Fruit fly (Drosophila melanogaster) whole organism, embryonic: ENCODE data around the gene CG15643.

ENCODE experiments used
- Aef1 ChIP-seq: fragments of 200-800 bp; sonication (Bioruptor generic); IDR thresholded peaks from 3 replicates; pipeline ENCODE4 v1.3.6; 2022; ENCODE audit warnings: missing biosample characterization, missing genetic modification characterization
- CG10543 ChIP-seq: fragments of 200-800 bp; sonication (Bioruptor generic); optimal IDR thresholded peaks from 3 replicates; lab custom pipeline; 2017; ENCODE audit warnings: missing biosample characterization, mild to moderate bottlenecking, missing genetic modification characterization, moderate library complexity
- CG10959 ChIP-seq: fragments of 200-800 bp; sonication (Bioruptor generic); IDR thresholded peaks from 2 replicates; pipeline ENCODE4 v1.3.6; 2022; ENCODE audit warnings: missing biosample characterization, missing genetic modification characterization
- CG12071 ChIP-seq: fragments of 200-800 bp; sonication (Bioruptor generic); optimal IDR thresholded peaks from 3 replicates; lab custom pipeline; 2018; ENCODE audit warnings: missing biosample characterization, mild to moderate bottlenecking, missing genetic modification characterization
- CG12391 ChIP-seq: fragments of 200-800 bp; sonication (Bioruptor generic); optimal IDR thresholded peaks from 3 replicates; lab custom pipeline; 2018; ENCODE audit warnings: missing biosample characterization, mild to moderate bottlenecking, missing genetic modification characterization, moderate library complexity
- CG12659 ChIP-seq: fragments of 200-800 bp; sonication (Bioruptor generic); optimal IDR thresholded peaks from 3 replicates; lab custom pipeline; 2017; ENCODE audit warnings: mild to moderate bottlenecking, missing biosample characterization, missing genetic modification reagents, missing genetic modification characterization
- CG13894 ChIP-seq: fragments of 200-800 bp; sonication (Bioruptor generic); optimal IDR thresholded peaks from 3 replicates; lab custom pipeline; 2018; ENCODE audit warnings: missing biosample characterization, mild to moderate bottlenecking, missing genetic modification characterization, moderate library complexity
- CG14860 ChIP-seq: fragments of 200-800 bp; sonication (Bioruptor generic); IDR thresholded peaks from 3 replicates; pipeline ENCODE4 v1.3.6; 2022; ENCODE audit warnings: missing biosample characterization, missing genetic modification characterization; ENCODE audit not compliant: partially characterized antibody
- CG18764 ChIP-seq: fragments of 200-800 bp; sonication (Bioruptor generic); optimal IDR thresholded peaks from 3 replicates; lab custom pipeline; 2016; ENCODE audit warnings: missing biosample characterization, missing genetic modification characterization
- CG2712 ChIP-seq: fragments of 200-800 bp; optimal IDR thresholded peaks from 3 replicates; lab custom pipeline; 2019; ENCODE audit warnings: missing biosample characterization, mild to moderate bottlenecking, missing genetic modification characterization, moderate library complexity
- CG33213 ChIP-seq: fragments of 200-800 bp; sonication (Bioruptor generic); optimal IDR thresholded peaks from 3 replicates; lab custom pipeline; 2016; ENCODE audit warnings: missing biosample characterization, missing genetic modification characterization
- CG3847 ChIP-seq: fragments of 200-800 bp; sonication (Bioruptor generic); IDR thresholded peaks from 2 replicates; pipeline ENCODE4 v1.3.6; 2022; ENCODE audit warnings: missing biosample characterization, missing genetic modification characterization
- CG4820 ChIP-seq: fragments of 200-800 bp; sonication (Bioruptor generic); optimal IDR thresholded peaks from 3 replicates; lab custom pipeline; 2016; ENCODE audit warnings: missing biosample characterization, missing genetic modification characterization
- CG6175 ChIP-seq: fragments of 200-800 bp; sonication (Bioruptor generic); IDR thresholded peaks from 3 replicates; pipeline ENCODE4 v1.3.6; 2022; ENCODE audit warnings: missing biosample characterization, missing genetic modification characterization
- CG6854 ChIP-seq: fragments of 200-800 bp; sonication (Bioruptor generic); optimal IDR thresholded peaks from 3 replicates; lab custom pipeline; 2017; ENCODE audit warnings: missing biosample characterization, mild to moderate bottlenecking, missing genetic modification characterization
- CG7271 ChIP-seq: fragments of 200-800 bp; sonication (Bioruptor generic); optimal IDR thresholded peaks from 2 replicates; lab custom pipeline; 2018; ENCODE audit warnings: missing biosample characterization, mild to moderate bottlenecking, missing genetic modification characterization, moderate library complexity
- CG7745 ChIP-seq: fragments of 200-800 bp; sonication (Bioruptor generic); optimal IDR thresholded peaks from 2 replicates; lab custom pipeline; 2018; ENCODE audit warnings: missing biosample characterization, mild to moderate bottlenecking, missing genetic modification characterization, moderate library complexity
- CG8924 ChIP-seq: fragments of 200-800 bp; optimal IDR thresholded peaks from 3 replicates; lab custom pipeline; 2019; ENCODE audit warnings: missing biosample characterization, mild to moderate bottlenecking, missing genetic modification characterization, moderate library complexity
- CG8944 ChIP-seq: fragments of 200-800 bp; sonication (Bioruptor generic); optimal IDR thresholded peaks from 3 replicates; lab custom pipeline; 2016; ENCODE audit warnings: missing biosample characterization, missing genetic modification characterization
- Camta ChIP-seq: fragments of 200-800 bp; sonication (Bioruptor generic); optimal IDR thresholded peaks from 2 replicates; lab custom pipeline; 2016; ENCODE audit warnings: missing biosample characterization, missing genetic modification characterization
- H15 ChIP-seq: fragments of 200-800 bp; sonication (Bioruptor generic); IDR thresholded peaks from 3 replicates; pipeline ENCODE4 v1.3.6; 2022; ENCODE audit warnings: missing biosample characterization, missing genetic modification characterization
- HmgZ ChIP-seq: fragments of 200-800 bp; sonication (Bioruptor generic); optimal IDR thresholded peaks from 2 replicates; lab custom pipeline; 2018; ENCODE audit warnings: missing biosample characterization, mild to moderate bottlenecking, missing genetic modification characterization
- Hr51 ChIP-seq, 2 experiments: fragments of 200-800 bp; sonication (Bioruptor generic); optimal IDR thresholded peaks; 2 replicates in 1 of 2; 3 replicates in 1 of 2; lab custom pipeline; 2016 to 2018; ENCODE audit warnings: missing biosample characterization in 2 of 2, missing genetic modification characterization in 2 of 2, mild to moderate bottlenecking in 1 of 2, moderate library complexity in 1 of 2
- NFAT ChIP-seq: fragments of 200-800 bp; sonication (Bioruptor generic); IDR thresholded peaks from 2 replicates; pipeline ENCODE4 v1.3.6; 2022; ENCODE audit warnings: missing biosample characterization, missing genetic modification characterization
- Neu2 ChIP-seq: fragments of 200-800 bp; sonication (Bioruptor generic); optimal IDR thresholded peaks from 3 replicates; lab custom pipeline; 2016; ENCODE audit warnings: missing biosample characterization, missing genetic modification characterization, borderline replicate concordance
- Nf-YC ChIP-seq: fragments of 200-800 bp; optimal IDR thresholded peaks from 3 replicates; lab custom pipeline; 2019; ENCODE audit warnings: missing biosample characterization, mild to moderate bottlenecking, missing genetic modification characterization, moderate library complexity
- Oaz ChIP-seq: fragments of 200-800 bp; sonication (Bioruptor generic); IDR thresholded peaks from 2 replicates; pipeline ENCODE4 v1.3.6; 2022; ENCODE audit warnings: missing biosample characterization, missing genetic modification characterization
- Pdp1 ChIP-seq, 2 experiments: fragments of 200-800 bp; sonication (Bioruptor generic); optimal IDR thresholded peaks; 3 replicates each; lab custom pipeline; 2016; ENCODE audit warnings: missing biosample characterization in 2 of 2, missing genetic modification characterization in 2 of 2, mild to moderate bottlenecking in 1 of 2, moderate library complexity in 1 of 2
- Sin3A ChIP-seq: fragments of >200 bp; optimal IDR thresholded peaks from 2 replicates; lab custom pipeline; 2018
- YL-1 ChIP-seq: fragments of 200-800 bp; sonication (Bioruptor generic); optimal IDR thresholded peaks from 3 replicates; lab custom pipeline; 2017; ENCODE audit warnings: missing biosample characterization, mild to moderate bottlenecking, missing genetic modification characterization
- abd-A ChIP-seq: fragments of 200-800 bp; sonication (Bioruptor generic); optimal IDR thresholded peaks from 3 replicates; lab custom pipeline; 2019; ENCODE audit warnings: missing biosample characterization, mild to moderate bottlenecking, missing genetic modification characterization, moderate library complexity
- cato ChIP-seq: fragments of 200-800 bp; sonication (Bioruptor generic); optimal IDR thresholded peaks from 2 replicates; lab custom pipeline; 2016; ENCODE audit warnings: missing biosample characterization, missing genetic modification characterization, borderline replicate concordance
- caup ChIP-seq: fragments of 200-800 bp; sonication (Bioruptor generic); optimal IDR thresholded peaks from 3 replicates; lab custom pipeline; 2017; ENCODE audit warnings: missing biosample characterization, mild to moderate bottlenecking, missing genetic modification characterization, moderate library complexity; ENCODE audit not compliant: severe bottlenecking
- da ChIP-seq: fragments of 200-800 bp; sonication (Bioruptor generic); optimal IDR thresholded peaks from 2 replicates; lab custom pipeline; 2016; ENCODE audit warnings: missing biosample characterization, missing genetic modification characterization
- emc ChIP-seq: fragments of 200-800 bp; sonication (Bioruptor generic); optimal IDR thresholded peaks from 2 replicates; lab custom pipeline; 2016; ENCODE audit warnings: missing biosample characterization, missing genetic modification characterization
- esg ChIP-seq: fragments of 200-800 bp; sonication (Bioruptor generic); conservative IDR thresholded peaks from 2 replicates; pipeline ENCODE4 v1.3.6; 2022; ENCODE audit warnings: missing biosample characterization, missing genetic modification characterization
- h ChIP-seq: fragments of >200 bp; optimal IDR thresholded peaks from 2 replicates; lab custom pipeline; 2017
- ham ChIP-seq: fragments of 200-800 bp; sonication (Bioruptor generic); IDR thresholded peaks from 2 replicates; pipeline ENCODE4 v1.3.6; 2022; ENCODE audit warnings: missing biosample characterization, missing genetic modification characterization
- hth ChIP-seq: fragments of >200 bp; optimal IDR thresholded peaks from 2 replicates; lab custom pipeline; 2017; ENCODE audit warnings: inconsistent platforms
- kni ChIP-seq: fragments of 200-800 bp; sonication (Bioruptor generic); optimal IDR thresholded peaks from 3 replicates; lab custom pipeline; 2017; ENCODE audit warnings: mild to moderate bottlenecking, missing biosample characterization, missing genetic modification reagents, missing genetic modification characterization
- knrl ChIP-seq: fragments of 200-800 bp; sonication (Bioruptor generic); IDR thresholded peaks from 3 replicates; pipeline ENCODE4 v1.3.6; 2022; ENCODE audit warnings: missing biosample characterization, missing genetic modification characterization; ENCODE audit not compliant: partially characterized antibody
- mirr ChIP-seq: fragments of 200-800 bp; sonication (Bioruptor generic); optimal IDR thresholded peaks from 3 replicates; lab custom pipeline; 2018; ENCODE audit warnings: missing biosample characterization, mild to moderate bottlenecking, missing genetic modification characterization
- nerfin-2 ChIP-seq: fragments of 200-800 bp; sonication (Bioruptor generic); IDR thresholded peaks from 2 replicates; pipeline ENCODE4 v1.3.6; 2022; ENCODE audit warnings: missing biosample characterization, missing genetic modification characterization; ENCODE audit not compliant: partially characterized antibody
- oc ChIP-seq: fragments of 200-800 bp; sonication (Bioruptor generic); optimal IDR thresholded peaks from 2 replicates; lab custom pipeline; 2018; ENCODE audit warnings: missing biosample characterization, mild to moderate bottlenecking, missing genetic modification characterization, moderate library complexity
- run ChIP-seq: fragments of 200-800 bp; sonication (Bioruptor generic); optimal IDR thresholded peaks from 3 replicates; lab custom pipeline; 2018; ENCODE audit warnings: missing biosample characterization, mild to moderate bottlenecking, missing genetic modification characterization
- schlank ChIP-seq: fragments of 200-800 bp; sonication (Bioruptor generic); optimal IDR thresholded peaks from 2 replicates; lab custom pipeline; 2018; ENCODE audit warnings: missing biosample characterization, mild to moderate bottlenecking, missing genetic modification characterization
- sens ChIP-seq: fragments of 200-800 bp; sonication (Bioruptor generic); peaks from one replicate; lab custom pipeline; 2016; ENCODE audit warnings: missing biosample characterization, missing genetic modification characterization
- sima ChIP-seq: fragments of 200-800 bp; sonication (Bioruptor generic); optimal IDR thresholded peaks from 2 replicates; lab custom pipeline; 2016; ENCODE audit warnings: missing biosample characterization, missing genetic modification characterization
- slp2 ChIP-seq: fragments of 200-800 bp; sonication (Bioruptor generic); optimal IDR thresholded peaks from 2 replicates; lab custom pipeline; 2016; ENCODE audit warnings: missing biosample characterization, missing genetic modification characterization
- tap ChIP-seq: fragments of 200-800 bp; optimal IDR thresholded peaks from 3 replicates; lab custom pipeline; 2019; ENCODE audit warnings: missing biosample characterization, mild to moderate bottlenecking, missing genetic modification characterization, moderate library complexity
- wdn ChIP-seq: fragments of 200-800 bp; sonication (Bioruptor generic); IDR thresholded peaks from 2 replicates; pipeline ENCODE4 v1.3.6; 2022; ENCODE audit warnings: missing biosample characterization, missing genetic modification characterization

The CG15643 gene

dm6 chrX:15549055-15549454, 22.9 kb downstream of the CG15643 start (continued):
- TF ChIP-seq abd-A (no peak), CG3847 (GFP tag; lab: Robert Waterston, UW) (peak; percentile 69), ham (GFP tag; lab: Robert Waterston, UW) (no peak), Oaz (GFP tag; lab: Robert Waterston, UW) (peak; percentile 63; the same call in 1 of the 2 replicates), CG4820 (GFP tag; lab: Kevin White, UChicago) (peak; percentile 72), CG8944 (GFP tag; lab: Kevin White, UChicago) (peak; percentile 47), CG12071 (peak; percentile 32), CG12391 (tag; lab: Kevin White, UChicago) (peak; percentile 74), Nf-YC (tag; lab: Kevin White, UChicago) (peak; percentile 68), nerfin-2 (GFP tag; lab: Robert Waterston, UW) (no peak), CG6854 (GFP tag; lab: Kevin White, UChicago) (peak; percentile 54), run (tag; lab: Kevin White, UChicago) (peak; percentile 43), oc (tag; lab: Kevin White, UChicago) (no peak), slp2 (GFP tag; lab: Kevin White, UChicago) (peak; percentile 54), CG33213 (peak; percentile 54), CG2712 (peak; percentile 82), tap (tag; lab: Kevin White, UChicago) (peak; percentile 68), HmgZ (tag; lab: Kevin White, UChicago) (peak; percentile 47), H15 (peak; percentile 54; the same call in 1 of the 3 replicates), CG10543 (peak; percentile 48), YL-1 (GFP tag; lab: Kevin White, UChicago) (no peak), CG6175 (GFP tag; lab: Robert Waterston, UW) (peak; percentile 54; the same call in 1 of the 3 replicates), CG8924 (tag; lab: Kevin White, UChicago) (peak; percentile 81), CG18764 (peak; percentile 52), CG7745 (no peak), CG7271 (no peak), CG13894 (peak; percentile 30), mirr (GFP tag; lab: Kevin White, UChicago) (no peak), da (GFP tag; lab: Kevin White, UChicago) (peak; percentile 36), Neu2 (GFP tag; lab: Kevin White, UChicago) (no peak), CG10959 (GFP tag; lab: Robert Waterston, UW) (no peak), Pdp1 (GFP tag; optimal IDR thresholded peaks at IDR 0.05; lab: Kevin White, UChicago) (peak; percentile 64 to 79), wdn (GFP tag; lab: Robert Waterston, UW) (peak; percentile 60), h (no peak), schlank (tag; lab: Kevin White, UChicago) (no peak), CG12659 (GFP tag; lab: Kevin White, UChicago) (peak; percentile 78), caup (peak; percentile 76), emc (GFP tag; lab: Kevin White, UChicago) (peak; percentile 67), knrl (GFP tag; lab: Robert Waterston, UW) (no peak), cato (GFP tag; lab: Kevin White, UChicago) (peak; percentile 33), kni (GFP tag; lab: Kevin White, UChicago) (no peak), Sin3A (lab: Kevin White, UChicago) (no peak), CG14860 (no peak), esg (peak; percentile 78), sens (GFP tag; lab: Kevin White, UChicago) (peak; percentile 89), Camta (GFP tag; lab: Kevin White, UChicago) (peak; percentile 64), hth (lab: Kevin White, UChicago) (no peak), Aef1 (GFP tag; lab: Robert Waterston, UW) (peak; percentile 76), sima (GFP tag; lab: Kevin White, UChicago) (no peak), Hr51 (GFP tag; optimal IDR thresholded peaks at IDR 0.05; lab: Kevin White, UChicago) (peak; percentile 60 to 90), NFAT (GFP tag; lab: Robert Waterston, UW) (peak; percentile 29; the same call in 1 of the 2 replicates)
